Worm (Caenorhabditis elegans) whole organism, midembryonic: ENCODE data around the gene rgef-1.

Experiments
- T22C8.4 ChIP-seq: fragments of 200-800 bp; sonication (Bioruptor generic); IDR thresholded peaks from 2 replicates; pipeline ENCODE4 v1.3.6; 2022; ENCODE audit warnings: missing genetic modification characterization, missing compliant biosample characterization
- cog-1 ChIP-seq: sonication (generic microtip); optimal IDR thresholded peaks from 2 replicates; lab custom pipeline; 2016; ENCODE audit warnings: missing genetic modification characterization, missing compliant biosample characterization
- flt-1 ChIP-seq: fragments of 200-800 bp; sonication (Bioruptor generic); IDR thresholded peaks from 2 replicates; pipeline ENCODE4 v1.3.6; 2022; ENCODE audit warnings: missing genetic modification characterization, missing compliant biosample characterization
- klf-2 ChIP-seq: fragments of 200-800 bp; sonication (Bioruptor generic); conservative IDR thresholded peaks from 2 replicates; pipeline ENCODE4 v1.3.6; 2022; ENCODE audit warnings: missing genetic modification reagents, missing genetic modification characterization, missing compliant biosample characterization
- med-1 ChIP-seq: sonication (generic microtip); optimal IDR thresholded peaks from 2 replicates; lab custom pipeline; 2017; ENCODE audit warnings: missing genetic modification characterization, mild to moderate bottlenecking, missing compliant biosample characterization, antibody characterized with exemption, missing genetic modification reagents; ENCODE audit not compliant: insufficient read depth
- ref-1 ChIP-seq: fragments of 200-800 bp; sonication (Bioruptor generic); conservative IDR thresholded peaks from 2 replicates; pipeline ENCODE4 v1.3.6; 2022; ENCODE audit warnings: missing genetic modification reagents, missing genetic modification characterization, missing compliant biosample characterization
- tab-1 ChIP-seq: fragments of 200-800 bp; sonication (Bioruptor generic); IDR thresholded peaks from 2 replicates; pipeline ENCODE4 v1.3.6; 2022; ENCODE audit warnings: missing genetic modification characterization, missing compliant biosample characterization
- ztf-23 ChIP-seq: fragments of 200-800 bp; sonication (Bioruptor generic); IDR thresholded peaks from 2 replicates; pipeline ENCODE4 v1.3.6; 2022; ENCODE audit warnings: missing genetic modification reagents, missing genetic modification characterization, missing compliant biosample characterization
- ztf-29 ChIP-seq: fragments of 200-800 bp; sonication (Bioruptor generic); IDR thresholded peaks from 2 replicates; pipeline ENCODE4 v1.3.6; 2022; ENCODE audit warnings: missing genetic modification reagents, missing genetic modification characterization, missing compliant biosample characterization

rgef-1 gene

DNA sequence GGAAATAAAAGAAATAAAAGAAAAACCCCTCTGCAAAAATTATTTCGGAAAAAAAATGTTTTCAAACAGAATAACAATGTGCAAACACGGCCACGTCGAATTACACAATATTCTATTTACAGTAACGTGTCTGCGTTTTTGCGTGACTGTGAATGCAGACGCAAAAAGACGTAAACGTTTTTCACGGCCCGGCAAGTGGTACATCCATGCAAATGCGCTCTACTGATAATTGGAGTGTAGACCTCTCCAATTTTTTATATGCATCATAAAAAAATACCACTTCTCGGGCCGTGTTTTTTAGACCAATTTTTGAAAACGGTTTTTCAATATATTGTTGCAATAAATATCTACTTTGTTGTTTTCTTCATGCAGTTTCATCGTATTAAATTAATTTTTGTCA lies 12.0 kb downstream of the rgef-1 start, which contains the start of gene nstp-10:
Gene nstp-10, minus strand, starts transcription at position 378 of the 400 bp plus-strand sequence.
- TF ChIP-seq flt-1, result no peak
- no peak for TF ChIP-seq ztf-23 (GFP tag; lab: Robert Waterston, UW)
- no peak for TF ChIP-seq ztf-29 (GFP tag; lab: Robert Waterston, UW)
- peak; percentile 23 for TF ChIP-seq cog-1 (tag; lab: Kevin White, UChicago)

DNA sequence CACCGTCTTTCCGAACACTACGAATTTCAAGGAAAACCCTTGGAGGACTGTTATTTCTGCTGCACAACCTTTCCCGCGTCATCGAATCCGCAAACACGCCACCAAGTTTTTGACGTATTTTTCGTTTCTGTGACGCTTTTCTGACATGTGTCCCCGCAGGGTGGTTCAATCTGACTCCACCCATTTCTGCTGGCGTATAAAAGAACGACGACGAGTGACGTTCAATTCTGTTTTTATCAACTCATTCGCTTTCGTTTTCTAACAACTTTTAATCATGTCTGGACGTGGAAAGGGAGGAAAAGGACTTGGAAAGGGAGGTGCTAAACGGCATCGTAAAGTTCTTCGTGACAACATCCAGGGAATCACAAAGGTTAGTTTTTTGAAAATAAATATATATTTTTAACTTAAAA lies 14.6 kb downstream of the rgef-1 start, which contains the start of gene his-37:
Gene his-37, plus strand, starts transcription at position 246 of the 410 bp plus-strand sequence.
- peak; percentile 81 for TF ChIP-seq flt-1
- TF ChIP-seq klf-2 (GFP tag; lab: Robert Waterston, UW), result no peak
- TF ChIP-seq ztf-29 (GFP tag; lab: Robert Waterston, UW), result no peak; the same call in 1 of the 2 replicates
- peak; percentile 93 for TF ChIP-seq cog-1 (tag; lab: Kevin White, UChicago)
- peak; percentile 50; the same call in 1 of the 2 replicates for TF ChIP-seq tab-1 (GFP tag; lab: Robert Waterston, UW)
- TF ChIP-seq ztf-23 (GFP tag; lab: Robert Waterston, UW), result peak; percentile 83

DNA sequence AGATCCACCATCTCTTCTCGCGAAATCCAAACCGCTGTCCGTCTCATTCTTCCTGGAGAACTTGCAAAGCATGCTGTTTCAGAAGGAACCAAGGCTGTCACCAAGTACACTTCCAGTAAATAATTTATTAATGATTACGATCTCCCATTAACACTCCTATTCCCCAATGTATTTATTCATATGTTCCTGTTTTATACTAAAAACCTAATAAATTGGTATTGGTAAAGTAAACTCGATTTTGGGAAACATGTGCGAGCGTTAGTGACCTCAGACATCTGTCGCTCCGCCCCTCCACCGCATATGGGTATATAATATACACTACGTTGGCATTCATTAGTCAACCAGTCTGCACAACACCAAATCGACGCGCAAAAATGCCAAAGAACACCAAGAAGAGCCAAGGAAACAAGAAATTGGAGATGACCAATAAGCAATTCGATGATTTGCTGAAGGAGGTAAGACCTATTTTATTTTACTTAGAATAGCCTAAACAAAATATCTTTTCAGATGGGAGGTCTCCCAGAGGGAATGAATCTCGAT lies 15.4 kb downstream of the rgef-1 start, which contains the start of gene C50F4.6:
Gene C50F4.6, plus strand, starts transcription at position 51 of the 540 bp plus-strand sequence.
- no peak for TF ChIP-seq ztf-23 (GFP tag; lab: Robert Waterston, UW)
- TF ChIP-seq ztf-29 (GFP tag; lab: Robert Waterston, UW), result no peak
- TF ChIP-seq ref-1 (GFP tag; lab: Robert Waterston, UW), result no peak
- TF ChIP-seq med-1 (GFP tag; lab: Kevin White, UChicago), result no peak
- TF ChIP-seq tab-1 (GFP tag; lab: Robert Waterston, UW), result no peak
- no peak for TF ChIP-seq flt-1
- no peak for TF ChIP-seq klf-2 (GFP tag; lab: Robert Waterston, UW)
- TF ChIP-seq T22C8.4 (GFP tag; lab: Robert Waterston, UW), result no peak
- TF ChIP-seq cog-1 (tag; lab: Kevin White, UChicago), result no peak

DNA sequence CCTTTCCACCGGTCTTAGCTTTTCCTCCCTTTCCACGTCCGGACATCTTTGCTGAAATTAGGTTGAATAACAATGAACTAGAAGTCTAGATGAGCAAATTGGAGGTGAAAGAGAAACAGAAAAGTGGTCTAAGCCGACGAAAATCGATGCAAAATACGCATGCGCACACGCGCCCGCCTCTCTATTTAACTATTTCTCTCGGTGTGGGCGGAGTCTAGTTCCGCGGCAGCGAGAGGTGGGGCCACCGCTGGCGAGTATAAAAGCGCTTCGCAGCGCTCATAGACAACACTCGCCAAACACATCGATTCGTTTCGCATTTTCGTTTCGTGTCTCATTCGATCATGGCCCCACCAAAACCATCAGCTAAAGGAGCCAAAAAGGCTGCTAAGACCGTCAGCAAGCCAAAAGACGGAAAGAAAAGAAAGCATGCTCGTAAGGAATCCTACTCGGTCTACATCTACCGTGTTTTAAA lies 16.2 kb downstream of the rgef-1 start, which contains the start of the genes his-35 and his-41:
Gene his-35, minus strand, starts transcription at position 51 of the 472 bp plus-strand sequence.
Gene his-41, plus strand, starts transcription at position 299 of the 472 bp plus-strand sequence.
- TF ChIP-seq T22C8.4 (GFP tag; lab: Robert Waterston, UW) (peak; percentile 46), tab-1 (GFP tag; lab: Robert Waterston, UW) (no peak), ref-1 (GFP tag; lab: Robert Waterston, UW) (no peak), flt-1 (0 out of 2 replicates have a peak, but pooled peaks have one; percentile 9), ztf-23 (GFP tag; lab: Robert Waterston, UW) (no peak; the same call in 1 of the 2 replicates), klf-2 (GFP tag; lab: Robert Waterston, UW) (no peak), ztf-29 (GFP tag; lab: Robert Waterston, UW) (0 out of 2 replicates have a peak, but pooled peaks have one; percentile 20), med-1 (GFP tag; lab: Kevin White, UChicago) (no peak)

DNA sequence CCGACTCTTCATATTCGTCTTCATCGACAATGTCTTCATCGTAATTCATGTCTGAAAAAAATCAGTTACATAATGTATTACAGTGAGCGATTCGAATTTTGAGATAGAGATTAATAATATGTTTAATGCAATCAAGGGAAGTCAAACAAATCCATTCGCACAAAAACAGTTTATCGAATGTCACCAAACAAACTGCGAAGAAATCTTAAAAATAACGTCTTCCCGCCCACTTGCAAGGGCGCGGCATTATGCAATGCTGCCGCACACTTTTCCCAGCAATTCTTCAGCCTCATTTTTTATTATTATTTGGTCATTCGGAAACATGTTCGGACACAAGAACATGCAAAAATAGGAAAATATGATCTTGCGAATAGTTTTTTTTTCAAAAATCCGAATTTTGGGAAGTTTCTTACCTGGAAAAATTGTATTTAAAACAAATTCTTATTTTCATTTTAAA lies 17.3 kb downstream of the rgef-1 start, which contains the start of gene mdf-1:
Gene mdf-1, minus strand, starts transcription at position 51 of the 457 bp plus-strand sequence.
- TF ChIP-seq klf-2 (GFP tag; lab: Robert Waterston, UW), result 0 out of 2 replicates have a peak, but pooled peaks have one; percentile 35
- TF ChIP-seq ztf-23 (GFP tag; lab: Robert Waterston, UW), result peak; percentile 67; the same call in 1 of the 2 replicates
- no peak for TF ChIP-seq T22C8.4 (GFP tag; lab: Robert Waterston, UW)
- peak; percentile 28 for TF ChIP-seq med-1 (GFP tag; lab: Kevin White, UChicago)
- 0 out of 2 replicates have a peak, but pooled peaks have one; percentile 33 for TF ChIP-seq ref-1 (GFP tag; lab: Robert Waterston, UW)
- TF ChIP-seq tab-1 (GFP tag; lab: Robert Waterston, UW), result no peak
- TF ChIP-seq ztf-29 (GFP tag; lab: Robert Waterston, UW), result no peak
- 0 out of 2 replicates have a peak, but pooled peaks have one; percentile 52 for TF ChIP-seq flt-1
- TF ChIP-seq cog-1 (tag; lab: Kevin White, UChicago), result no peak

DNA sequence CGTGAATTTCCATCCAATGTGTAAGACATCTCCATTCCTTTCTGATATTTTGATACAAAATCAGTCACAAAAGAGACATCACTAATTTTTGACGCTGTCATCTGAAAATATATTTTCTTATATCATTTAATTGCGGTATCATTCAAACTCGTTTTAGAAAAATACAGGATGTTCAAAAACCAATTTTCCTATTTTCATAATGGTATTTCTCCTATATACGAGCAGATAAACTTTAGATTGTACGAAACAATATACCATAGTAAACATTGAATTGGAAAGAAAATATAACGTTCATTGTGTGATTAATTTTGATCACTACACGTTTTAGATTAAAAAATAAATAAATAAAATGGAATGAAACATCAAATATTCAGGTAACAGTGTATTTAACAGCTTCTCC lies 20.0 kb downstream of the rgef-1 start, which contains the start of gene C50F4.16:
Gene C50F4.16, minus strand, starts transcription at position 101 of the 400 bp plus-strand sequence.
- TF ChIP-seq ztf-29 (GFP tag; lab: Robert Waterston, UW) (no peak), klf-2 (GFP tag; lab: Robert Waterston, UW) (no peak), ztf-23 (GFP tag; lab: Robert Waterston, UW) (no peak), med-1 (GFP tag; lab: Kevin White, UChicago) (no peak), ref-1 (GFP tag; lab: Robert Waterston, UW) (no peak), cog-1 (tag; lab: Kevin White, UChicago) (no peak), tab-1 (GFP tag; lab: Robert Waterston, UW) (no peak), T22C8.4 (GFP tag; lab: Robert Waterston, UW) (no peak), flt-1 (no peak)

DNA sequence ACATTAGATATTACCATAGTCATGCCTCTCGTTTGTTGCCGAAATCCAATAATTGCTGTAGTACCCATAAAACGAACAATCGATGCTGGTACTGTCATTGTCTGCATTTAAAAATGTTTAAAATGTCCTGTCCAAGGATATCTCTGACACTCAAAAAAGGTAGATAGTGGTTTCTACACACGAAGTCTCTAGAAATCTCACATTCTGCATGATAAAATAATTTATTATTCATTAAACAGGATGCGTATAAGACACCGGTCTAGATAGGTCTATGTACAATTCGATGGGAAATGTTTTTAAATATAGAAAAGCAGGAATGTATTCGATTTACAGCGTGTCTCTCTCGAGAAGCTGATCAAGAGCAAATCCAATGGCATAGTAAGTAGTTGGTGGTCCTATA lies 21.8 kb downstream of the rgef-1 start, which contains the start of gene C50F4.12:
Gene C50F4.12, minus strand, starts transcription at position 101 of the 400 bp plus-strand sequence.
- no peak for TF ChIP-seq med-1 (GFP tag; lab: Kevin White, UChicago)
- no peak for TF ChIP-seq T22C8.4 (GFP tag; lab: Robert Waterston, UW)
- TF ChIP-seq flt-1, result no peak
- no peak for TF ChIP-seq ztf-29 (GFP tag; lab: Robert Waterston, UW)
- TF ChIP-seq ref-1 (GFP tag; lab: Robert Waterston, UW), result no peak
- no peak for TF ChIP-seq ztf-23 (GFP tag; lab: Robert Waterston, UW)
- TF ChIP-seq cog-1 (tag; lab: Kevin White, UChicago), result no peak
- TF ChIP-seq tab-1 (GFP tag; lab: Robert Waterston, UW), result no peak
- no peak for TF ChIP-seq klf-2 (GFP tag; lab: Robert Waterston, UW)

DNA sequence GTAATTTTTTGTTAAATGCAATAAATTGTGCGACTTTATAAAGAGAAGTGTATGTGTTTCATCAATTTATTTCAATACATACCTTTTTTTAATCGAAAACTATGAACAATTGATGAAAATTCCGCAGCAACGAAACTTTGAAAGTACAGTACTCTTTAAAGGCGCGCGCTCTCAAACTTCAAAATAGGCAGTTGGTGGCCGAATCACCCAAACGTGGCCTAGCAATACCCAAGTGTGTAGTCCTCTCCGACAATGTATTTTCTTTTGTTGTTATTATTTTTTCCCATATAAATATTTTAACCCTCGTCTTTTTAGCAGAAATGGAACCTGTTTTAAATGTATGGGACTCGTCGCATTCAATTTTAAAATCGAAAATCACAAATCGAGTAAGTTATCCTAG lies 25.0 kb downstream of the rgef-1 start, which contains the start of gene C50F4.4:
Gene C50F4.4, plus strand, starts transcription at position 267 of the 400 bp plus-strand sequence.
- TF ChIP-seq med-1 (GFP tag; lab: Kevin White, UChicago), result no peak
- no peak for TF ChIP-seq klf-2 (GFP tag; lab: Robert Waterston, UW)
- TF ChIP-seq ztf-23 (GFP tag; lab: Robert Waterston, UW), result 0 out of 2 replicates have a peak, but pooled peaks have one; percentile 15
